Worm (Caenorhabditis elegans) whole organism, late embryonic: ENCODE measurements around the gene T23F4.2.

Experiments used
- T23F11.4 ChIP-seq: fragments of 200-800 bp; sonication (Bioruptor generic); optimal IDR thresholded peaks from 2 replicates; lab custom pipeline; 2018; ENCODE audit warnings: mild to moderate bottlenecking, missing genetic modification characterization, missing compliant biosample characterization
- ama-1 ChIP-seq: fragments of 150-350 bp; optimal IDR thresholded peaks from 2 replicates; lab custom pipeline; 2014
- ceh-31 ChIP-seq: sonication (generic microtip); optimal IDR thresholded peaks from 2 replicates; lab custom pipeline; 2016; ENCODE audit warnings: missing genetic modification characterization, missing compliant biosample characterization
- ceh-48 ChIP-seq: sonication (generic microtip); optimal IDR thresholded peaks from 2 replicates; lab custom pipeline; 2016; ENCODE audit warnings: missing genetic modification characterization, inconsistent platforms, missing compliant biosample characterization
- elt-2 ChIP-seq: sonication (generic microtip); optimal IDR thresholded peaks from 2 replicates; lab custom pipeline; 2016; ENCODE audit warnings: missing genetic modification reagents, missing genetic modification characterization, missing compliant biosample characterization
- ets-4 ChIP-seq: sonication (generic microtip); optimal IDR thresholded peaks from 2 replicates; lab custom pipeline; 2016; ENCODE audit warnings: missing genetic modification characterization, missing compliant biosample characterization
- hlh-15 ChIP-seq: sonication (generic microtip); optimal IDR thresholded peaks from 2 replicates; lab custom pipeline; 2016; ENCODE audit warnings: missing genetic modification characterization, missing compliant biosample characterization
- hlh-30 ChIP-seq: sonication (generic microtip); optimal IDR thresholded peaks from 2 replicates; lab custom pipeline; 2017; ENCODE audit warnings: antibody characterized with exemption, missing genetic modification characterization, missing compliant biosample characterization; ENCODE audit not compliant: insufficient read depth
- nhr-11 ChIP-seq: fragments of 150-350 bp; optimal IDR thresholded peaks from 2 replicates; lab custom pipeline; 2014; ENCODE audit warnings: missing biosample characterization, missing genetic modification characterization
- npax-4 ChIP-seq: sonication (generic microtip); optimal IDR thresholded peaks from 2 replicates; lab custom pipeline; 2016; ENCODE audit warnings: missing genetic modification characterization, missing compliant biosample characterization
- sdc-2 ChIP-seq: sonication (generic microtip); optimal IDR thresholded peaks from 2 replicates; lab custom pipeline; 2016; ENCODE audit warnings: missing genotype, missing genetic modification characterization, missing compliant biosample characterization
- zip-5 ChIP-seq: sonication (generic microtip); optimal IDR thresholded peaks from 2 replicates; lab custom pipeline; 2016; ENCODE audit warnings: missing genetic modification characterization, missing compliant biosample characterization
- ztf-16 ChIP-seq: sonication (generic microtip); optimal IDR thresholded peaks from 2 replicates; lab custom pipeline; 2017; ENCODE audit warnings: missing genetic modification characterization, missing compliant biosample characterization

DNA sequence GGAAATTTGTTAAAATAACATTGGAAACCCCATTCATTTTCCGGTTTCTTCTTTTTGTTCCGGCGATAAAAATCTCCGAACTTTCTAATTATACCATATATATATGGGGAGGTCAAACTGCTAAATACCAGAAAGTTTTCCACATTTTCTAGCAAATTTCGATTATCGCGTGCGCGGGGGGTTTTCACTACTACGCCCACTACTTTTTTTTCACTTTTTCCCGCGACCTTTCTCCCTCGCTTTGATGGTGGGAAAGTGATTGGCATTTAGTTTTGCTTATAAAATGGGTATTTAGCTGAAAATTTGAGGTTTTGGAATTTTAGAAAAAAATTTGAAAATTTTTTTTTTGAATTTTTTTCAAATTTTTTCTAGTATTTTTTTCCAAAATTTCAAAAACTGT lies 36.6 kb downstream of the T23F4.2 start:
- TF ChIP-seq ceh-48 (tag; lab: Kevin White, UChicago), result no peak
- no peak for TF ChIP-seq npax-4 (tag; lab: Kevin White, UChicago)
- TF ChIP-seq hlh-15 (tag; lab: Kevin White, UChicago), result no peak
- TF ChIP-seq T23F11.4, result no peak
- no peak for TF ChIP-seq ama-1 (lab: Kevin White, UChicago)
- no peak for TF ChIP-seq ceh-31 (tag; lab: Kevin White, UChicago)
- TF ChIP-seq nhr-11 (tag; lab: Kevin White, UChicago), result no peak
- TF ChIP-seq sdc-2 (tag; lab: Kevin White, UChicago), result no peak
- TF ChIP-seq ets-4 (tag; lab: Kevin White, UChicago), result no peak
- no peak for TF ChIP-seq ztf-16 (tag; lab: Kevin White, UChicago)
- no peak for TF ChIP-seq zip-5
- TF ChIP-seq hlh-30 (tag; lab: Kevin White, UChicago), result no peak
- no peak for TF ChIP-seq elt-2 (tag; lab: Kevin White, UChicago)
